Fruit fly (Drosophila melanogaster) whole organism, prepupa: ENCODE measurements around the gene snu.

Experiments
- Blimp-1 ChIP-seq: fragments of 200-800 bp; sonication (Bioruptor generic); optimal IDR thresholded peaks from 3 replicates; lab custom pipeline; 2017; ENCODE audit warnings: missing biosample characterization, missing genetic modification characterization, mild to moderate bottlenecking, moderate library complexity, missing genetic modification reagents
- CG10631 ChIP-seq: fragments of 200-800 bp; sonication (Bioruptor generic); optimal IDR thresholded peaks from 2 replicates; lab custom pipeline; 2016; ENCODE audit warnings: missing biosample characterization, missing genetic modification characterization
- CG11294 ChIP-seq: fragments of 200-800 bp; sonication (Bioruptor generic); IDR thresholded peaks from 2 replicates; pipeline ENCODE4 v1.3.6; 2022; ENCODE audit warnings: missing biosample characterization, missing genetic modification characterization
- CG11902 ChIP-seq: fragments of 200-800 bp; sonication (Bioruptor generic); optimal IDR thresholded peaks from 3 replicates; lab custom pipeline; 2016; ENCODE audit warnings: missing biosample characterization, missing genetic modification characterization
- CG1621 ChIP-seq: fragments of 200-800 bp; sonication (Bioruptor generic); optimal IDR thresholded peaks from 3 replicates; lab custom pipeline; 2018; ENCODE audit warnings: missing biosample characterization, mild to moderate bottlenecking, missing genetic modification characterization
- CG16779 ChIP-seq: fragments of 200-800 bp; sonication (Bioruptor generic); optimal IDR thresholded peaks from 3 replicates; lab custom pipeline; 2017; ENCODE audit warnings: missing biosample characterization, mild to moderate bottlenecking, missing genetic modification characterization
- CG31627 ChIP-seq: fragments of 200-800 bp; sonication (Bioruptor generic); optimal IDR thresholded peaks from 3 replicates; lab custom pipeline; 2016; ENCODE audit warnings: missing biosample characterization, missing genetic modification characterization
- CG32006 ChIP-seq: fragments of 200-800 bp; sonication (Bioruptor generic); optimal IDR thresholded peaks from 3 replicates; lab custom pipeline; 2017; ENCODE audit warnings: missing biosample characterization, mild to moderate bottlenecking, missing genetic modification characterization
- CG34406 ChIP-seq: fragments of 200-800 bp; sonication (Bioruptor generic); optimal IDR thresholded peaks from 3 replicates; lab custom pipeline; 2016; ENCODE audit warnings: missing biosample characterization, missing genetic modification characterization
- CG3919 ChIP-seq: fragments of 200-800 bp; sonication (Bioruptor generic); optimal IDR thresholded peaks from 3 replicates; lab custom pipeline; 2016; ENCODE audit warnings: missing biosample characterization, missing genetic modification characterization
- CG6163 ChIP-seq: fragments of 200-800 bp; sonication (Bioruptor generic); IDR thresholded peaks from 3 replicates; pipeline ENCODE4 v1.3.6; 2022; ENCODE audit warnings: missing biosample characterization, missing genetic modification characterization
- CG6792 ChIP-seq: fragments of 200-800 bp; sonication (Bioruptor generic); optimal IDR thresholded peaks from 3 replicates; lab custom pipeline; 2016; ENCODE audit warnings: missing biosample characterization, missing genetic modification characterization
- CG6808 ChIP-seq: fragments of 200-800 bp; sonication (Bioruptor generic); optimal IDR thresholded peaks from 3 replicates; lab custom pipeline; 2017; ENCODE audit warnings: missing biosample characterization, missing genetic modification characterization, mild to moderate bottlenecking, moderate library complexity, missing genetic modification reagents
- CG6854 ChIP-seq: fragments of 200-800 bp; sonication (Bioruptor generic); optimal IDR thresholded peaks from 2 replicates; lab custom pipeline; 2017; ENCODE audit warnings: missing biosample characterization, mild to moderate bottlenecking, missing genetic modification characterization
- CG8119 ChIP-seq: fragments of 200-800 bp; sonication (Bioruptor generic); IDR thresholded peaks from 3 replicates; pipeline ENCODE4 v1.3.6; 2022; ENCODE audit warnings: missing biosample characterization, missing genetic modification characterization
- CG8319 ChIP-seq: fragments of 200-800 bp; sonication (Bioruptor generic); optimal IDR thresholded peaks from 3 replicates; lab custom pipeline; 2016; ENCODE audit warnings: missing biosample characterization, missing genetic modification characterization
- CG9139 ChIP-seq: fragments of 200-800 bp; sonication (Bioruptor generic); optimal IDR thresholded peaks from 3 replicates; lab custom pipeline; 2017; ENCODE audit warnings: missing biosample characterization, mild to moderate bottlenecking, missing genetic modification characterization
- Eip75B ChIP-seq: fragments of 200-800 bp; sonication (Bioruptor generic); optimal IDR thresholded peaks from 3 replicates; lab custom pipeline; 2016; ENCODE audit warnings: missing biosample characterization, missing genetic modification characterization
- Eip78C ChIP-seq: fragments of 200-800 bp; sonication (Bioruptor generic); peaks from one replicate; lab custom pipeline; 2016; ENCODE audit warnings: missing biosample characterization, missing genetic modification characterization
- Eip93F ChIP-seq: fragments of 200-800 bp; sonication (Bioruptor generic); optimal IDR thresholded peaks from 2 replicates; lab custom pipeline; 2016; ENCODE audit warnings: missing biosample characterization, mild to moderate bottlenecking, missing genetic modification characterization
- Ets21C ChIP-seq: fragments of 200-800 bp; sonication (Bioruptor generic); optimal IDR thresholded peaks from 3 replicates; lab custom pipeline; 2016; ENCODE audit warnings: missing biosample characterization, missing genetic modification characterization
- Gug ChIP-seq: fragments of 200-800 bp; sonication (Bioruptor generic); IDR thresholded peaks from 2 replicates; pipeline ENCODE4 v1.3.6; 2022; ENCODE audit warnings: missing biosample characterization, missing genetic modification characterization
- Hr38 ChIP-seq: sonication (Bioruptor generic); optimal IDR thresholded peaks from 2 replicates; lab custom pipeline; 2016; ENCODE audit warnings: missing biosample characterization, missing genetic modification characterization
- Hr39 ChIP-seq: fragments of 200-800 bp; sonication (Bioruptor generic); optimal IDR thresholded peaks from 2 replicates; lab custom pipeline; 2016; ENCODE audit warnings: missing biosample characterization, missing genetic modification characterization
- Hr4 ChIP-seq: fragments of 200-800 bp; sonication (Bioruptor generic); optimal IDR thresholded peaks from 3 replicates; lab custom pipeline; 2016; ENCODE audit warnings: missing biosample characterization, missing genetic modification characterization
- Met ChIP-seq: fragments of 200-800 bp; sonication (Bioruptor generic); optimal IDR thresholded peaks from 3 replicates; lab custom pipeline; 2016; ENCODE audit warnings: missing biosample characterization, missing genetic modification characterization
- Smox ChIP-seq: fragments of 200-800 bp; sonication (Bioruptor generic); optimal IDR thresholded peaks from 3 replicates; lab custom pipeline; 2016; ENCODE audit warnings: missing biosample characterization, missing genetic modification characterization
- Sox102F ChIP-seq: fragments of 200-800 bp; sonication (Bioruptor generic); optimal IDR thresholded peaks from 2 replicates; lab custom pipeline; 2016; ENCODE audit warnings: missing biosample characterization, mild to moderate bottlenecking, missing genetic modification characterization
- Sox15 ChIP-seq: fragments of 200-800 bp; sonication (Bioruptor generic); optimal IDR thresholded peaks from 3 replicates; lab custom pipeline; 2016; ENCODE audit warnings: missing biosample characterization, missing genetic modification characterization
- achi ChIP-seq: fragments of 200-800 bp; sonication (Bioruptor generic); optimal IDR thresholded peaks from 3 replicates; lab custom pipeline; 2016; ENCODE audit warnings: missing biosample characterization, missing genetic modification characterization
- acj6 ChIP-seq: fragments of 200-800 bp; sonication (Bioruptor generic); optimal IDR thresholded peaks from 3 replicates; lab custom pipeline; 2016; ENCODE audit warnings: missing biosample characterization, missing genetic modification characterization
- cyc ChIP-seq: fragments of 200-800 bp; sonication (Bioruptor generic); optimal IDR thresholded peaks from 3 replicates; lab custom pipeline; 2016; ENCODE audit warnings: missing biosample characterization, missing genetic modification characterization
- dac ChIP-seq: fragments of 200-800 bp; sonication (Bioruptor generic); optimal IDR thresholded peaks from 2 replicates; lab custom pipeline; 2017; ENCODE audit warnings: missing biosample characterization, mild to moderate bottlenecking, missing genetic modification characterization
- dsx ChIP-seq: fragments of 200-800 bp; optimal IDR thresholded peaks from 3 replicates; lab custom pipeline; 2019; ENCODE audit warnings: missing biosample characterization, mild to moderate bottlenecking, missing genetic modification characterization, moderate library complexity; ENCODE audit not compliant: poor library complexity, severe bottlenecking
- eg ChIP-seq: fragments of 200-800 bp; sonication (Bioruptor generic); IDR thresholded peaks from 3 replicates; pipeline ENCODE4 v1.3.6; 2022; ENCODE audit warnings: missing biosample characterization, missing genetic modification characterization
- fd59A ChIP-seq: fragments of 200-800 bp; sonication (Bioruptor generic); optimal IDR thresholded peaks from 2 replicates; lab custom pipeline; 2017; ENCODE audit warnings: missing biosample characterization, mild to moderate bottlenecking, missing genetic modification characterization, missing genetic modification reagents
- fd85E ChIP-seq: fragments of 200-800 bp; sonication (Bioruptor generic); optimal IDR thresholded peaks from 3 replicates; lab custom pipeline; 2016; ENCODE audit warnings: missing biosample characterization, missing genetic modification characterization
- pdm3 ChIP-seq: fragments of 200-800 bp; sonication (Bioruptor generic); optimal IDR thresholded peaks from 3 replicates; lab custom pipeline; 2016; ENCODE audit warnings: missing biosample characterization, missing genetic modification characterization
- salr ChIP-seq, 2 experiments: fragments of 200-800 bp; sonication (Bioruptor generic); optimal IDR thresholded peaks; 3 replicates each; lab custom pipeline; 2016 to 2018; ENCODE audit warnings: missing biosample characterization in 2 of 2, missing genetic modification characterization in 2 of 2, mild to moderate bottlenecking in 1 of 2
- spab ChIP-seq: fragments of 200-800 bp; sonication (Bioruptor generic); optimal IDR thresholded peaks from 2 replicates; lab custom pipeline; 2017; ENCODE audit warnings: missing biosample characterization, mild to moderate bottlenecking, missing genetic modification characterization, missing genetic modification reagents
- ss ChIP-seq, 2 experiments: fragments of 200-800 bp; sonication (Bioruptor generic); optimal IDR thresholded peaks; 2 replicates in 1 of 2; 3 replicates in 1 of 2; lab custom pipeline; 2017 to 2018; ENCODE audit warnings: mild to moderate bottlenecking in 2 of 2, missing biosample characterization in 2 of 2, missing genetic modification characterization in 2 of 2, moderate library complexity in 1 of 2
- svp ChIP-seq: fragments of 200-800 bp; sonication (Bioruptor generic); peaks from one replicate; lab custom pipeline; 2016; ENCODE audit warnings: missing biosample characterization, missing genetic modification characterization
- vri ChIP-seq: fragments of 200-800 bp; sonication (Bioruptor generic); optimal IDR thresholded peaks from 3 replicates; lab custom pipeline; 2016; ENCODE audit warnings: missing biosample characterization, mild to moderate bottlenecking, missing genetic modification characterization

Gene snu

DNA sequence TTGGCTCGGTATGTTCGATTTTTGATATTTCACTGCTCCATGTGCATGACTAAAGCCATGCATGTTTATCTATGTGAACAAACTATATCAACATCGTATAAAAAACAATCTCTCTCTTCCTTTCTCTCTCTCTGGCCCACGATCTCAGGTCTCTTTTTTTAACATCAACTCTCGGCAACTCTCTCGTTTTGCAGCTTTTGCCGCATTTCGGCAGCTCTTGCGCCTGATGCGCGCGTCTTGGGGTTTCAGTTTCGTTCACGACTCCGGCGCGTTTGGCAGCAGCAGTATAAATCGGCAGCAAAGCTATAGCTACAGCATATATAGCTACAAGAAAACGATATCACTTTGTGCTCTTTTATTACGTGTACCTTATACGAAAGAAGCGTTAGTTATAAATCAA is at the start of gene snu:
snu (plus strand) TSS at position 254 of the 400 bp plus-strand sequence.
- no peak for TF ChIP-seq acj6 (GFP tag; lab: Kevin White, UChicago)
- TF ChIP-seq dsx = peak; percentile 33
- no peak for TF ChIP-seq CG11294 (GFP tag; lab: Robert Waterston, UW)
- no peak for TF ChIP-seq Met (GFP tag; lab: Kevin White, UChicago)
- peak in 1 of 2 experiments; percentile 30 for TF ChIP-seq ss (GFP tag; optimal IDR thresholded peaks at IDR 0.05; lab: Kevin White, UChicago)
- TF ChIP-seq Ets21C (GFP tag; lab: Kevin White, UChicago) = no peak
- TF ChIP-seq Eip93F = no peak
- peak; percentile 33 for TF ChIP-seq Eip78C (GFP tag; lab: Kevin White, UChicago)
- TF ChIP-seq CG1621 (tag; lab: Kevin White, UChicago) = peak; percentile 6
- TF ChIP-seq CG6163 (GFP tag; lab: Robert Waterston, UW) = 0 out of 3 replicates have a peak, but pooled peaks have one; percentile 28
- TF ChIP-seq Hr39 = no peak
- peak; percentile 53 for TF ChIP-seq Blimp-1 (GFP tag; lab: Kevin White, UChicago)
- TF ChIP-seq pdm3 (GFP tag; lab: Kevin White, UChicago) = no peak
- TF ChIP-seq CG6854 (GFP tag; lab: Kevin White, UChicago) = peak; percentile 41
- no peak for TF ChIP-seq salr (GFP tag; optimal IDR thresholded peaks at IDR 0.05; lab: Kevin White, UChicago)
- no peak for TF ChIP-seq fd59A (GFP tag; lab: Kevin White, UChicago)
- TF ChIP-seq Gug (GFP tag; lab: Robert Waterston, UW) = no peak

DNA sequence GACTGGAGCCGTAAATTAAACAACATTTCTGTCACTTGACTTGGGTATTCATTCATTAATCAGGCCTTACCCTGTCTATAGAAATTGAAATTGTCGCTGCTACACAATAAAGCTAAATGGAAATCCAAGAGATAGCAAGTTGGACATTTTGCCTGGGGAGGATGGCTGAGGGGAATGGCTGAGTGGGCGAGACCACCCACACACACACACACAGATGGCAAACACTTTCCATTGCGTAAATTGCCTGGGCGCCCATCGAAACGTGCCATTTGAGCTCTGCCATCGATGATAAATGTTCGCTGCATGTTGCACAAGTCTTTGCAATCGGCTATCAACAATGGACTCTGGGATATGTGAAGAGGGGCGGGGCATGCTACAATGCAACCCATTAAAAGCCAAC is 47.6 kb upstream of the snu start:
- no peak for TF ChIP-seq CG8319 (GFP tag; lab: Kevin White, UChicago)
- TF ChIP-seq svp (GFP tag; lab: Kevin White, UChicago) = peak; percentile 33
- TF ChIP-seq CG31627 (GFP tag; lab: Kevin White, UChicago) = no peak
- TF ChIP-seq Sox15 = no peak
- 0 out of 3 replicates have a peak, but pooled peaks have one; percentile 16 for TF ChIP-seq CG8119 (GFP tag; lab: Robert Waterston, UW)

DNA sequence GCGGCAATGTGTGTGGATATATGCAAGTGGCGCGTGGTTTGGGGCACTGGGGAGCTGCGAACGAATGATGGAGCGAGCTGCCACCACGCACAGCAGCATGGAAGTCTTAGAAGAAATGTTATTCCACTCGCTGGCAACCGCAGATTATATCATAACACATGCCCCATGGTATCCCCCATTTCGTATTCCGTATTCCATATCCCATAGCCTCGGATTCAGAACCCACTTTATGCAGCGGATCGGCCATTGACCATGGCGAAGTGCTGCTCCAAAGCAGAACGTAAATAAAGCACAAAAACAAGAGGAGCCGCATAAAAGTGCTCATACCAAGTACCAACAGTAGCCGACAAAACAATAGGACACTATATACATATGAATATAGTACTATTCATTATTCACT is 46.1 kb upstream of the snu start:
- no peak for TF ChIP-seq fd85E (GFP tag; lab: Kevin White, UChicago)
- no peak for TF ChIP-seq Smox (GFP tag; lab: Kevin White, UChicago)
- TF ChIP-seq acj6 (GFP tag; lab: Kevin White, UChicago) = no peak
- TF ChIP-seq Ets21C (GFP tag; lab: Kevin White, UChicago) = no peak
- TF ChIP-seq CG1621 (tag; lab: Kevin White, UChicago) = no peak
- no peak for TF ChIP-seq CG10631
- no peak for TF ChIP-seq CG6854 (GFP tag; lab: Kevin White, UChicago)
- no peak for TF ChIP-seq Sox102F (GFP tag; lab: Kevin White, UChicago)
- no peak for TF ChIP-seq achi (GFP tag; lab: Kevin White, UChicago)
- TF ChIP-seq Hr38 (GFP tag; lab: Kevin White, UChicago) = no peak
- TF ChIP-seq CG9139 (GFP tag; lab: Kevin White, UChicago) = no peak
- TF ChIP-seq CG8119 (GFP tag; lab: Robert Waterston, UW) = no peak
- TF ChIP-seq vri (GFP tag; lab: Kevin White, UChicago) = no peak
- TF ChIP-seq svp (GFP tag; lab: Kevin White, UChicago) = no peak
- no peak for TF ChIP-seq spab (GFP tag; lab: Kevin White, UChicago)
- TF ChIP-seq pdm3 (GFP tag; lab: Kevin White, UChicago) = no peak
- TF ChIP-seq CG6792 (GFP tag; lab: Kevin White, UChicago) = no peak
- no peak for TF ChIP-seq Hr4
- TF ChIP-seq Eip78C (GFP tag; lab: Kevin White, UChicago) = no peak

DNA sequence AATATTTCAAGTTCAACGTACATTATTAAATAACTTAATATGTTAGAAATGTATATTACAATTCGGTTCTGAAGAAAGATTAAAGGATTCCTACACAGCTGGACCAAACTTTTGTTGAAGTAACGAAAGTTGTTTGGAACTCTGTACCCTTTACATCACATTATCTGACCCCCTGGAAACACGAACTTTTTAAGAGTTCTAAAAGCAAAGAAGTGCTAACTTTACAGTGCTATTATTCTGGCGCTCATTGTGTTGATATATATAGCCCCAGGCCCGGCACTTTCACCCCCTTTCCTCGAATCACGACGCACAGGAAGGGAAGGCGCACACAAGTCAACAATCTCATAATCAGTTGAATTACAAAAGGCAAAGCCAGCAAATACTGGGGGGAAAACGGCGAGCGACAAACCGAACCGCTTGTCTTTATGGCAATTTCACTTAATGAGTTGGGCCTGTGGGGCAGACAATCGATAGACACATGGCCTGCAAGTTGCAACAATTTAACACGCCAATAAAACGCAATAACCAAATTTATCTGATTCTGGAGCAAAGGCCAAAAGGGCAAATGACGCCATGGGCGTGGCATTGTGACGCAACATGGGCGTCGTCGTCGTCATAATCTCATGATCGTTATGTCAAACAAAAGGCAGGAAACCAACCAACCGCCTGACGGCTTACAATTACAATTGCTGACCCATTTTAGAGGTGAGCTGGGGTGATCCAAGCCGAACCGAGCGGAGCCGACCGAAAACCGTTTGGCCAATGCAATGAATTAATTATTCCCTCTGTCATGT is 45.5 kb upstream of the snu start:
- TF ChIP-seq pdm3 (GFP tag; lab: Kevin White, UChicago) (peak; percentile 53), vri (GFP tag; lab: Kevin White, UChicago) (peak; percentile 78), CG6163 (GFP tag; lab: Robert Waterston, UW) (peak; percentile 54), CG16779 (tag; lab: Kevin White, UChicago) (no peak), dac (no peak), CG6808 (GFP tag; lab: Kevin White, UChicago) (peak; percentile 53), Smox (GFP tag; lab: Kevin White, UChicago) (peak; percentile 28), Eip75B (GFP tag; lab: Kevin White, UChicago) (no peak), eg (GFP tag; lab: Robert Waterston, UW) (peak; percentile 41; the same call in 1 of the 3 replicates), CG10631 (peak; percentile 60), Eip93F (no peak), cyc (GFP tag; lab: Kevin White, UChicago) (peak; percentile 23), achi (GFP tag; lab: Kevin White, UChicago) (peak; percentile 46), CG34406 (GFP tag; lab: Kevin White, UChicago) (peak; percentile 50), CG9139 (GFP tag; lab: Kevin White, UChicago) (no peak), CG3919 (peak; percentile 43), Eip78C (GFP tag; lab: Kevin White, UChicago) (peak; percentile 83), CG11902 (GFP tag; lab: Kevin White, UChicago) (no peak), CG32006 (GFP tag; lab: Kevin White, UChicago) (peak; percentile 79)
